Worm (Caenorhabditis elegans) whole organism, young adult: ENCODE results near the gene M176.11.

Source experiments
- B0019.2 ChIP-seq: fragments of 200-800 bp; sonication (Bioruptor generic); conservative IDR thresholded peaks from 2 replicates; pipeline ENCODE4 v1.3.6; 2022; ENCODE audit warnings: missing genetic modification reagents, missing genetic modification characterization, missing compliant biosample characterization
- C06A6.2 ChIP-seq: fragments of 200-800 bp; sonication (Bioruptor generic); conservative IDR thresholded peaks from 2 replicates; pipeline ENCODE4 v1.3.6; 2022; ENCODE audit warnings: missing genetic modification characterization, missing compliant biosample characterization
- D2030.7 ChIP-seq: fragments of 200-800 bp; sonication (Bioruptor generic); IDR thresholded peaks from 2 replicates; pipeline ENCODE4 v1.3.6; 2022; ENCODE audit warnings: missing genetic modification reagents, missing genetic modification characterization, missing compliant biosample characterization
- F22D6.2 ChIP-seq: sonication (generic microtip); optimal IDR thresholded peaks from 2 replicates; lab custom pipeline; 2016; ENCODE audit warnings: mild to moderate bottlenecking, missing genetic modification characterization, missing compliant biosample characterization
- F57A8.1 ChIP-seq: fragments of 200-800 bp; sonication (Bioruptor generic); optimal IDR thresholded peaks from 2 replicates; lab custom pipeline; 2018; ENCODE audit warnings: mild to moderate bottlenecking, missing genetic modification characterization, moderate library complexity, missing compliant biosample characterization
- T07F8.4 ChIP-seq: sonication (generic microtip); optimal IDR thresholded peaks from 2 replicates; lab custom pipeline; 2016; ENCODE audit warnings: mild to moderate bottlenecking, missing genetic modification characterization, moderate library complexity, missing compliant biosample characterization
- ZK185.1 ChIP-seq: sonication (generic microtip); optimal IDR thresholded peaks from 2 replicates; lab custom pipeline; 2016; ENCODE audit warnings: mild to moderate bottlenecking, missing genetic modification characterization, missing compliant biosample characterization; ENCODE audit not compliant: poor library complexity, severe bottlenecking
- akir-1 ChIP-seq: fragments of 200-800 bp; sonication (Bioruptor generic); optimal IDR thresholded peaks from 2 replicates; lab custom pipeline; 2018; ENCODE audit warnings: mild to moderate bottlenecking, missing genetic modification characterization, moderate library complexity, missing compliant biosample characterization
- aptf-3 ChIP-seq: fragments of 200-800 bp; sonication (Bioruptor generic); IDR thresholded peaks from 2 replicates; pipeline ENCODE4 v1.3.6; 2022; ENCODE audit warnings: missing genetic modification characterization, missing compliant biosample characterization
- bed-1 ChIP-seq: fragments of 200-800 bp; sonication (Bioruptor generic); IDR thresholded peaks from 2 replicates; pipeline ENCODE4 v1.3.6; 2022; ENCODE audit warnings: missing genetic modification reagents, missing genetic modification characterization, missing compliant biosample characterization
- cebp-1 ChIP-seq, 2 experiments: fragments of 200-800 bp in 1 of 2; sonication (Bioruptor generic) in 1 of 2; sonication (generic microtip) in 1 of 2; IDR thresholded peaks in 1 of 2; optimal IDR thresholded peaks in 1 of 2; 2 replicates each; pipeline versions ENCODE4 v1.3.6 to Lab custom; 2017 to 2022; ENCODE audit warnings: missing compliant biosample characterization in 2 of 2, missing genetic modification characterization in 2 of 2, mild to moderate bottlenecking in 1 of 2, missing genetic modification reagents in 1 of 2, moderate library complexity in 1 of 2
- cebp-2 ChIP-seq: fragments of 200-800 bp; sonication (Bioruptor generic); IDR thresholded peaks from 2 replicates; pipeline ENCODE4 v1.3.6; 2022; ENCODE audit warnings: missing genetic modification characterization, missing compliant biosample characterization
- ceh-79 ChIP-seq: sonication (generic microtip); optimal IDR thresholded peaks from 2 replicates; lab custom pipeline; 2017; ENCODE audit warnings: mild to moderate bottlenecking, missing genetic modification characterization, missing compliant biosample characterization
- egl-18 ChIP-seq: fragments of 200-800 bp; sonication (Bioruptor generic); IDR thresholded peaks from 2 replicates; pipeline ENCODE4 v1.3.6; 2022; ENCODE audit warnings: missing genetic modification reagents, missing genetic modification characterization, missing compliant biosample characterization
- ets-4 ChIP-seq: fragments of 200-800 bp; sonication (Bioruptor generic); optimal IDR thresholded peaks from 2 replicates; lab custom pipeline; 2018; ENCODE audit warnings: mild to moderate bottlenecking, missing genetic modification characterization, missing compliant biosample characterization
- hlh-12 ChIP-seq: sonication (generic microtip); optimal IDR thresholded peaks from 2 replicates; lab custom pipeline; 2016; ENCODE audit warnings: missing genetic modification characterization, missing compliant biosample characterization
- hlh-26 ChIP-seq: fragments of 200-800 bp; sonication (Bioruptor generic); conservative IDR thresholded peaks from 2 replicates; pipeline ENCODE4 v1.3.6; 2022; ENCODE audit warnings: missing genetic modification reagents, missing genetic modification characterization, missing compliant biosample characterization
- lin-40 ChIP-seq: sonication (generic microtip); optimal IDR thresholded peaks from 2 replicates; lab custom pipeline; 2016; ENCODE audit warnings: missing genetic modification characterization, mild to moderate bottlenecking, missing compliant biosample characterization, missing genotype, missing genetic modification reagents
- lin-54 ChIP-seq: fragments of 200-800 bp; sonication (Bioruptor generic); optimal IDR thresholded peaks from 2 replicates; lab custom pipeline; 2018; ENCODE audit warnings: mild to moderate bottlenecking, missing genetic modification characterization, missing compliant biosample characterization
- lsl-1 ChIP-seq: fragments of 200-800 bp; sonication (Bioruptor generic); optimal IDR thresholded peaks from 2 replicates; lab custom pipeline; 2018; ENCODE audit warnings: mild to moderate bottlenecking, missing genetic modification characterization, moderate library complexity, missing compliant biosample characterization
- madf-3 ChIP-seq: fragments of 200-800 bp; sonication (Bioruptor generic); IDR thresholded peaks from 2 replicates; pipeline ENCODE4 v1.3.6; 2022; ENCODE audit warnings: missing genetic modification reagents, missing genetic modification characterization, missing compliant biosample characterization
- rcor-1 ChIP-seq: fragments of 200-800 bp; sonication (Bioruptor generic); IDR thresholded peaks from 2 replicates; pipeline ENCODE4 v1.3.6; 2022; ENCODE audit warnings: missing genetic modification reagents, missing genetic modification characterization, missing compliant biosample characterization
- repo-1 ChIP-seq: sonication (generic microtip); optimal IDR thresholded peaks from 2 replicates; lab custom pipeline; 2017; ENCODE audit warnings: mild to moderate bottlenecking, missing genetic modification characterization, missing compliant biosample characterization
- sdz-38 ChIP-seq: sonication (generic microtip); optimal IDR thresholded peaks from 2 replicates; lab custom pipeline; 2016; ENCODE audit warnings: missing genotype, missing genetic modification characterization, missing compliant biosample characterization
- snpc-3.4 ChIP-seq: sonication (generic microtip); optimal IDR thresholded peaks from 2 replicates; lab custom pipeline; 2017; ENCODE audit warnings: missing genetic modification characterization, mild to moderate bottlenecking, missing compliant biosample characterization, antibody characterized with exemption, moderate library complexity, missing genotype, missing genetic modification reagents
- tbp1 ChIP-seq: fragments of 200-800 bp; sonication (Bioruptor generic); optimal IDR thresholded peaks from 2 replicates; lab custom pipeline; 2018; ENCODE audit warnings: mild to moderate bottlenecking, missing genetic modification characterization, missing compliant biosample characterization
- zim-3 ChIP-seq: sonication (generic microtip); optimal IDR thresholded peaks from 2 replicates; lab custom pipeline; 2017; ENCODE audit warnings: mild to moderate bottlenecking, missing genetic modification characterization, moderate library complexity, missing compliant biosample characterization
- ztf-22 ChIP-seq: fragments of 200-800 bp; sonication (Bioruptor generic); optimal IDR thresholded peaks from 2 replicates; lab custom pipeline; 2018; ENCODE audit warnings: mild to moderate bottlenecking, missing genetic modification characterization, moderate library complexity, missing compliant biosample characterization
- ztf-25 ChIP-seq: fragments of 200-800 bp; sonication (Bioruptor generic); IDR thresholded peaks from 2 replicates; pipeline ENCODE4 v1.3.6; 2022; ENCODE audit warnings: missing genetic modification reagents, missing genetic modification characterization, missing compliant biosample characterization
- ztf-3 ChIP-seq: fragments of 200-800 bp; sonication (Bioruptor generic); optimal IDR thresholded peaks from 2 replicates; lab custom pipeline; 2018; ENCODE audit warnings: mild to moderate bottlenecking, missing genetic modification characterization, missing compliant biosample characterization

M176.11 gene

DNA sequence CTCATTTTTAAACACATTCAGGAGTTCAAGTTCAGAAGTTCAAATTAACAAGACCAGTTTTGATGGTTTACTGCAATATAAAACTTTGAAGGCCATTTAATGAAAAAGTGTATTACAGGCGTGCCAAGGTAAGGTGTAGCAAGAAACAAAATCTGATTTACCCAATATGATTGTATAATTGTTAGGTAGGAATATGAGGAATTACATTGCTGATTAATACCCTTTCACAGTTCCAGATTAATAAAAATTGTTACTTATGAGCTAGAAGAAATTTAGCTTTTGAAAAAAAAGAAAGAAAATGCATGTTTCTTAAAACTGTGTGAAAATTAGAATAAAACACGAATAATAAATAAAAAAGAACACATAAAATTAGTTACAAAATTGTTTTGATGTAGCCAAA is 11.5 kb downstream of the M176.11 start, which contains the start of gene kin-15:
kin-15 (minus strand) TSS at position 101 of the 400 bp plus-strand sequence.
- no peak for TF ChIP-seq sdz-38 (tag; lab: Kevin White, UChicago)
- no peak for TF ChIP-seq egl-18 (GFP tag; lab: Robert Waterston, UW)
- TF ChIP-seq B0019.2 (GFP tag; lab: Robert Waterston, UW): no peak
- no peak for TF ChIP-seq T07F8.4 (tag; lab: Kevin White, UChicago)
- TF ChIP-seq tbp1 (GFP tag; lab: Kevin White, UChicago): no peak
- TF ChIP-seq ets-4 (GFP tag; lab: Kevin White, UChicago): no peak
- TF ChIP-seq snpc-3.4: no peak

DNA sequence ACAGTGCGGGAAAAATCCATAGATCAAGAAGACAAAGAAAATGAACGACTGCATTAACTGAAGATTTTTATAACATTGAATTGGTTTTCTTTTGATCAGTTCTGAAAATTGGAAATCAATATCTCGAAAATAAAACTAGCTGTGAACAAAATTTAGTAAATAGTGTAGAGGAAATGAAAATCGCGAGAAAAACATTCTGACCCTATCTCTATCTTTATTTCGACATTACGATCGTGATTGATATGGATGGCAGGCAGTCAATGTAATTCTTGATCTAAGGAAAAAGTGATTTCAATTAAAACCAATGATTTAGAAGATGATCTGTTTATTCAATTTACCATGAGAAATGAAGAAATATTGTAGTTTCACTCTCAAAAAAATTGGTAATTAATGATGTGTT is 13.9 kb downstream of the M176.11 start, which contains the start of gene kin-16:
kin-16 (minus strand) TSS at position 101 of the 400 bp plus-strand sequence.
- TF ChIP-seq aptf-3 (GFP tag; lab: Robert Waterston, UW): no peak
- no peak for TF ChIP-seq cebp-1 (GFP tag; IDR thresholded peaks at IDR 0.05; lab: Robert Waterston, UW)
- TF ChIP-seq cebp-1 (tag; optimal IDR thresholded peaks at IDR 0.05; lab: Kevin White, UChicago): no peak
- no peak for TF ChIP-seq repo-1 (tag; lab: Kevin White, UChicago)
- TF ChIP-seq ztf-22: no peak
- TF ChIP-seq lin-54 (GFP tag; lab: Kevin White, UChicago): no peak
- TF ChIP-seq lin-40 (tag; lab: Kevin White, UChicago): no peak

DNA sequence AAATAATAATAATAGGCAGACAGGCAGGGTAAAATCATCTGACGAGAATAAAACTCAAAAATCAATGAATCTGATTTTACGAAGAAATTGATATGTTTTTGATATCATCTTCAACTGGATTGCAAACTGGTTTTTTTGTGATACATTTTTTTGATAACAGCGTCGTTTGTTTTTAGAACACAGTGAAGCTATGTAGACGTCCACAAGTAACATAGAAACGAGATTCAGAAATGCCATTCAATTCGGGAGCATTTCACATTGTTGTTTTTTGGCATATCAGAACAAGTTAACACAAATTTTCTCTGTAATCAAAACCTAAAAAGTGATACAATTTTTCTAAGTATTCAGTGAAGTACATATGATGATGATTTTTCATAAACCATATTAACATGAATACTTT is 16.2 kb downstream of the M176.11 start, which contains the start of gene chil-13:
chil-13 (minus strand) TSS at position 101 of the 400 bp plus-strand sequence.
- no peak for TF ChIP-seq hlh-26 (GFP tag; lab: Robert Waterston, UW)
- TF ChIP-seq repo-1 (tag; lab: Kevin White, UChicago): no peak
- TF ChIP-seq snpc-3.4: no peak

DNA sequence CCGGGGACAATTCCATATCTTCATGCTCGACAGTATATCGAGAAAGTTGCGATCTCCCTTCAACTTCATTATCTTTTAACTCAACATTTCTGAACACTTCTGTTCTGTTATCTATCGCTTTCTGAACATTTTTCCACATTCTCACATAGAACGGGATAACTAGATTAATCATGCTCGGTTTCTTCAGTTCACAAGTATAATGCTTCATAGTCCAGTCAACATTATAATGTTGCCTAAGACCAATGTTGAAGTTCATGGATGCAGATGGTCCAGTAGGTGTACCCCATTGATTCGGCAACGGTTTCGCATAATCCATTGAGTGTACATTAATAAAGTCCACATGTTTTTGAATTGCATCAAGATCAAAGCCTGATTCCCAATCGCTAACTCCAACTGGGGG is 16.8 kb downstream of the M176.11 start:
- no peak for TF ChIP-seq F22D6.2 (tag; lab: Kevin White, UChicago)
- no peak for TF ChIP-seq repo-1 (tag; lab: Kevin White, UChicago)
- no peak for TF ChIP-seq ztf-3 (GFP tag; lab: Kevin White, UChicago)
- TF ChIP-seq ets-4 (GFP tag; lab: Kevin White, UChicago): no peak

DNA sequence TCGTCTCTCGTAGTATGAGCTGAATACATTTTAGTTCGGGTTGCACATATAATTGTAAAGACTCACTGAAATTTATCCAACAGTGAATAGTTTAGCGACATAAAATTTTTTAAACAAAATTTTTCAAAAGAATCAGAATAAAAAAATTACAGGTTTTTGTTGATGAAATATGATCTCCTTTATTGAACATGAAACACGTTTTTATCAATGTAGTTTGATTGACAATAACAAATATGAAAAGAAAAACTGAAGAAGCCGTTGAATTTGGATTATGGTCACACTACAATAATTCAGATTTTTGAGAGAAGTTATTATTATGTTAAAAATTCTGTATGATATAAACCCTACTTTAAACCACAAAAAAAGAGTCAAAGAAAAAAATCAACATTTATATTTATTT is 18.0 kb downstream of the M176.11 start, which contains the start of gene chil-17:
chil-17 (minus strand) TSS at position 101 of the 400 bp plus-strand sequence.
- no peak for TF ChIP-seq D2030.7 (GFP tag; lab: Robert Waterston, UW)
- TF ChIP-seq madf-3: no peak
- no peak for TF ChIP-seq rcor-1
- TF ChIP-seq C06A6.2 (GFP tag; lab: Robert Waterston, UW): no peak
- TF ChIP-seq ZK185.1 (tag; lab: Kevin White, UChicago): no peak
- TF ChIP-seq akir-1 (GFP tag; lab: Kevin White, UChicago): no peak
- TF ChIP-seq, all 124 proteins: peak for 0

DNA sequence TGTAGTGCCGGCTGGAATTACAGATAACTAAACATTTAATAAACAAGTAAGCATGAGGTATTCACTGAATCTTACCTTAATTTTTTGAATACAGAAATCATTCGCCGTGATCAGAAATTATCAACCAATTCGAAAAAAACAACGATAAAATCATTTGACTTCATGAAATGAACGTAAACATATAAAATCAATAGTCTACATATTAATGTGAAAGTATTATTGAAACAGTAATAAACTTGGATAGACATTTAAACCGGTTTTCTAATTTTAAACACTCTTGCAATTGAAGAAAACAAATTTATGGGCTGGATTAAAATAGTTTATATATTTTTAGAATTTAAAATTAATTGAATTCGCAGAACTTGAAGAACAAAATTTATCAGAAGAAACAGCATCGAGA is 19.8 kb downstream of the M176.11 start, which contains the start of gene chil-16:
chil-16 (minus strand) TSS at position 101 of the 400 bp plus-strand sequence.
- TF ChIP-seq lsl-1 (no peak), hlh-12 (tag; lab: Kevin White, UChicago) (no peak), cebp-2 (no peak), zim-3 (tag; lab: Kevin White, UChicago) (no peak), ztf-25 (no peak), F57A8.1 (GFP tag; lab: Kevin White, UChicago) (no peak), bed-1 (GFP tag; lab: Robert Waterston, UW) (no peak), ceh-79 (tag; lab: Kevin White, UChicago) (no peak)
